Fruit fly (Drosophila melanogaster): ENCODE results near the gene Tsp3A.
A peak's percentile ranks its signal among the peaks of the same experiment; 100 is the strongest.

Tsp3A gene

DNA sequence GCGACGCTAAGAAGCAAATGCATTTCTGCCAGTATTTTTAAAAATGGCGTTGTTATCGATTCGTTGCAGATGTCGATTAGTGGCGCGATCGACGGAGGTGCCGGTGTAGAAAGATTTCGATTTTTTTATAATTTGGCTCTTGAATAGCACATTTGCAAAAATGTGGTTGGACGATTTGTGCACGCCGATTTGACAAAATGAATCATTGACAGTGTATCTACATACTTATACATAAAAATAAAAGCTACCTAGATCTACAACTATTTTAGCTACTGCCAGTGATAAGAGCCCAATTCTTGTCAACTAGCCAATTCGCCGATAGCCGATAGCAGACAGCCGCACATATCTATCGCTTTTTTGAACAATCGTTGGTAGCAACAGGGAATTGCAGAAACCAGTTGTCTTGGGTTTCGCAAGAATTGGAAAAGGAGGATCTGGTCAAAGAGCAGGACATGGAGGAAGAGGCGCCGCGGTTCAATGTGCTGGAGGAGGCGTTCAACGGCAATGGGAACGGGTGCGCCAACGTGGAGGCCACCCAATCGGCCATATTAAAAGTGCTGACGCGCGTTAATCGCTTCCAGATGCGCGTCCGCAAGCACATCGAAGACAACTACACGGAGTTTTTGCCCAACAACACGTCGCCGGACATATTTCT, 15.6 kb downstream of the Tsp3A start, which contains the start of the genes Klp3A and Zw10 (continued):
- TF ChIP-seq tup (GFP tag; optimal IDR thresholded peaks at IDR 0.05) (no peak), Max (GFP tag; optimal IDR thresholded peaks at IDR 0.05) (no peak), CG11504 (tag; optimal IDR thresholded peaks at IDR 0.05) (no peak), CG7987 (GFP tag; optimal IDR thresholded peaks at IDR 0.05) (no peak), CG17802 (tag; optimal IDR thresholded peaks at IDR 0.05) (no peak), CG8089 (GFP tag; optimal IDR thresholded peaks at IDR 0.05) (no peak), CG2712 (tag; optimal IDR thresholded peaks at IDR 0.05) (no peak), CG43689 (GFP tag; IDR thresholded peaks at IDR 0.05) (no peak), CTCF (GFP tag; optimal IDR thresholded peaks at IDR 0.05) (no peak), ranshi (GFP tag; IDR thresholded peaks at IDR 0.05) (no peak), ATbp (GFP tag; optimal IDR thresholded peaks at IDR 0.05) (no peak), CG12236 (GFP tag; optimal IDR thresholded peaks at IDR 0.05) (no peak), Sox102F (GFP tag; optimal IDR thresholded peaks at IDR 0.05) (no peak), Ets97D (GFP tag; optimal IDR thresholded peaks at IDR 0.05) (peak; percentile 26), CG30403 (GFP tag; optimal IDR thresholded peaks at IDR 0.05) (peak; percentile 30), CG14710 (tag; optimal IDR thresholded peaks at IDR 0.05) (peak; percentile 42), Dll (GFP tag; IDR thresholded peaks at IDR 0.05; ENCODE audit: partially characterized antibody) (peak; percentile 78), ems (GFP tag; optimal IDR thresholded peaks at IDR 0.05) (no peak), CG17385 (GFP tag; optimal IDR thresholded peaks at IDR 0.05) (no peak), E2f2 (GFP tag; IDR thresholded peaks at IDR 0.05) (peak; percentile 70), bcd (GFP tag; optimal IDR thresholded peaks at IDR 0.05) (no peak), CG10321 (GFP tag; IDR thresholded peaks at IDR 0.05) (no peak), Camta (GFP tag; optimal IDR thresholded peaks at IDR 0.05) (peak; percentile 11), fru (optimal IDR thresholded peaks at IDR 0.05) (no peak), danr (GFP tag; IDR thresholded peaks at IDR 0.05) (no peak), Sin3A (optimal IDR thresholded peaks at IDR 0.05) (peak; percentile 68), sob (GFP tag; IDR thresholded peaks at IDR 0.05) (no peak), hbn (GFP tag; IDR thresholded peaks at IDR 0.05; ENCODE audit: partially characterized antibody) (no peak), cg (GFP tag; optimal IDR thresholded peaks at IDR 0.05) (no peak), dmrt99B (tag; optimal IDR thresholded peaks at IDR 0.05) (no peak), CG6791 (GFP tag; IDR thresholded peaks at IDR 0.05; ENCODE audit: partially characterized antibody) (peak; percentile 61), CG1024 (GFP tag; IDR thresholded peaks at IDR 0.05) (no peak), CG11093 (GFP tag; IDR thresholded peaks at IDR 0.05) (no peak), CG11695 (GFP tag; IDR thresholded peaks at IDR 0.05) (no peak), CG18262 (tag; optimal IDR thresholded peaks at IDR 0.05) (no peak), CG10565 (GFP tag; optimal IDR thresholded peaks at IDR 0.05) (no peak), pho (GFP tag; optimal IDR thresholded peaks at IDR 0.05) (peak; percentile 43), Mrtf (GFP tag; IDR thresholded peaks at IDR 0.05) (no peak), Ptx1 (GFP tag; IDR thresholded peaks at IDR 0.05) (no peak), grau (tag; optimal IDR thresholded peaks at IDR 0.05) (peak; percentile 41), CG31224 (GFP tag; IDR thresholded peaks at IDR 0.05) (no peak), CG3163 (GFP tag; optimal IDR thresholded peaks at IDR 0.05) (no peak), CG4282 (GFP tag; optimal IDR thresholded peaks at IDR 0.05) (no peak), CG15479 (GFP tag; optimal IDR thresholded peaks at IDR 0.05) (no peak), CG15269 (tag; optimal IDR thresholded peaks at IDR 0.05) (no peak), chinmo (GFP tag; IDR thresholded peaks at IDR 0.05; ENCODE audit: partially characterized antibody) (no peak), CG7271 (tag; optimal IDR thresholded peaks at IDR 0.05) (no peak), jumu (GFP tag; optimal IDR thresholded peaks at IDR 0.05) (peak; percentile 11), dimm (GFP tag; IDR thresholded peaks at IDR 0.05) (no peak), CG6254 (GFP tag; optimal IDR thresholded peaks at IDR 0.05) (no peak), shn (GFP tag; optimal IDR thresholded peaks at IDR 0.05) (peak; percentile 8), pfk (GFP tag; optimal IDR thresholded peaks at IDR 0.05) (no peak)
